Worm (Caenorhabditis elegans) whole organism, L2 larva: ENCODE data around the gene srw-54.
"Not testable (repeated sequence)": the region's sequence is repeated elsewhere in the genome, so short reads cannot be mapped to it uniquely, and the experiment has no call there.

Experiments
- F13H6.1 ChIP-seq: sonication (generic microtip); optimal IDR thresholded peaks from 2 replicates; lab custom pipeline; 2016; ENCODE audit warnings: missing genetic modification characterization, missing compliant biosample characterization
- R02D3.7 ChIP-seq: fragments of 150-350 bp; optimal IDR thresholded peaks from 2 replicates; lab custom pipeline; 2014; ENCODE audit warnings: missing biosample characterization, missing genetic modification characterization
- ZK546.5 ChIP-seq: sonication (generic microtip); optimal IDR thresholded peaks from 2 replicates; lab custom pipeline; 2017; ENCODE audit warnings: missing biosample characterization, missing genetic modification characterization
- alr-1 ChIP-seq: fragments of 150-350 bp; optimal IDR thresholded peaks from 2 replicates; lab custom pipeline; 2014; ENCODE audit warnings: missing biosample characterization, missing genetic modification characterization
- ama-1 ChIP-seq: fragments of 150-350 bp; optimal IDR thresholded peaks from 2 replicates; lab custom pipeline; 2018; ENCODE audit warnings: inconsistent platforms
- ceh-16 ChIP-seq: fragments of 150-350 bp; optimal IDR thresholded peaks from 2 replicates; lab custom pipeline; 2014; ENCODE audit warnings: missing biosample characterization, missing genetic modification characterization
- egl-27 ChIP-seq: sonication (generic microtip); optimal IDR thresholded peaks from 3 replicates; lab custom pipeline; 2017; ENCODE audit warnings: missing biosample characterization, missing genetic modification reagents, missing genetic modification characterization
- elt-1 ChIP-seq: fragments of 150-350 bp; optimal IDR thresholded peaks from 2 replicates; lab custom pipeline; 2014; ENCODE audit warnings: missing biosample characterization, missing genetic modification characterization
- elt-3 ChIP-seq: sonication (generic microtip); optimal IDR thresholded peaks from 2 replicates; lab custom pipeline; 2017; ENCODE audit warnings: missing biosample characterization, missing genetic modification characterization
- fos-1 ChIP-seq: fragments of 150-350 bp; optimal IDR thresholded peaks from 2 replicates; lab custom pipeline; 2014; ENCODE audit warnings: missing biosample characterization, missing genetic modification characterization
- gmeb-1 ChIP-seq: fragments of 150-350 bp; optimal IDR thresholded peaks from 2 replicates; lab custom pipeline; 2014; ENCODE audit warnings: missing biosample characterization, missing genetic modification characterization
- lin-11 ChIP-seq: fragments of 150-350 bp; sonication (generic microtip); optimal IDR thresholded peaks from 2 replicates; lab custom pipeline; 2014; ENCODE audit warnings: missing biosample characterization, missing genetic modification characterization, inconsistent platforms, mixed read lengths
- lin-13 ChIP-seq: fragments of 150-350 bp; optimal IDR thresholded peaks from 2 replicates; lab custom pipeline; 2014; ENCODE audit warnings: missing biosample characterization, missing genetic modification reagents, missing genetic modification characterization
- lin-39 ChIP-seq: fragments of 150-350 bp; optimal IDR thresholded peaks from 2 replicates; lab custom pipeline; 2014; ENCODE audit warnings: missing biosample characterization, missing genetic modification reagents, missing genetic modification characterization
- mdl-1 ChIP-seq, 2 experiments: fragments of 150-350 bp in 1 of 2; sonication (generic microtip) in 1 of 2; optimal IDR thresholded peaks; 2 replicates each; lab custom pipeline; 2017; ENCODE audit warnings: missing biosample characterization in 2 of 2, missing genetic modification characterization in 2 of 2
- nhr-10 ChIP-seq: sonication (generic microtip); optimal IDR thresholded peaks from 2 replicates; lab custom pipeline; 2017; ENCODE audit warnings: missing biosample characterization, missing genetic modification characterization
- nhr-11 ChIP-seq: fragments of 150-350 bp; optimal IDR thresholded peaks from 2 replicates; lab custom pipeline; 2014; ENCODE audit warnings: missing biosample characterization, missing genetic modification characterization
- nhr-12 ChIP-seq: fragments of 150-350 bp; optimal IDR thresholded peaks from 2 replicates; lab custom pipeline; 2014; ENCODE audit warnings: missing biosample characterization, missing genetic modification characterization
- nhr-129 ChIP-seq: fragments of 150-350 bp; optimal IDR thresholded peaks from 2 replicates; lab custom pipeline; 2014; ENCODE audit warnings: missing biosample characterization, missing genetic modification characterization
- nhr-21 ChIP-seq: fragments of 150-350 bp; optimal IDR thresholded peaks from 2 replicates; lab custom pipeline; 2014; ENCODE audit warnings: missing biosample characterization, missing genetic modification characterization
- nhr-23 ChIP-seq: fragments of 150-350 bp; optimal IDR thresholded peaks from 2 replicates; lab custom pipeline; 2014; ENCODE audit warnings: missing biosample characterization, missing genetic modification reagents, missing genetic modification characterization
- nhr-6 ChIP-seq: fragments of 150-350 bp; optimal IDR thresholded peaks from 2 replicates; lab custom pipeline; 2014; ENCODE audit warnings: missing biosample characterization, missing genetic modification characterization
- nhr-77 ChIP-seq: fragments of 150-350 bp; optimal IDR thresholded peaks from 2 replicates; lab custom pipeline; 2014; ENCODE audit warnings: missing biosample characterization, missing genetic modification characterization
- peb-1 ChIP-seq: fragments of 150-350 bp; optimal IDR thresholded peaks from 2 replicates; lab custom pipeline; 2014; ENCODE audit warnings: missing biosample characterization, missing genetic modification characterization
- sem-4 ChIP-seq: fragments of 150-350 bp; optimal IDR thresholded peaks from 2 replicates; lab custom pipeline; 2014; ENCODE audit warnings: missing biosample characterization, missing genetic modification reagents, missing genetic modification characterization
- sma-9 ChIP-seq, 2 experiments: fragments of 150-350 bp in 1 of 2; sonication (generic microtip) in 1 of 2; optimal IDR thresholded peaks; 2 replicates each; lab custom pipeline; 2014 to 2016; ENCODE audit warnings: missing genetic modification characterization in 2 of 2, mild to moderate bottlenecking in 1 of 2, missing biosample characterization in 1 of 2, missing compliant biosample characterization in 1 of 2, missing genetic modification reagents in 1 of 2, moderate library complexity in 1 of 2
- unc-39 ChIP-seq: fragments of 150-350 bp; optimal IDR thresholded peaks from 2 replicates; lab custom pipeline; 2014; ENCODE audit warnings: missing biosample characterization, missing genetic modification characterization
- unc-62 ChIP-seq: fragments of 150-350 bp; optimal IDR thresholded peaks from 2 replicates; lab custom pipeline; 2014; ENCODE audit warnings: missing biosample characterization, missing genetic modification reagents, missing genetic modification characterization
- zag-1 ChIP-seq: fragments of 150-350 bp; optimal IDR thresholded peaks from 2 replicates; lab custom pipeline; 2014; ENCODE audit warnings: missing biosample characterization, missing genetic modification characterization
- ztf-11 ChIP-seq: sonication (generic microtip); optimal IDR thresholded peaks from 2 replicates; lab custom pipeline; 2017; ENCODE audit warnings: missing biosample characterization, missing genetic modification characterization

The srw-54 gene

DNA sequence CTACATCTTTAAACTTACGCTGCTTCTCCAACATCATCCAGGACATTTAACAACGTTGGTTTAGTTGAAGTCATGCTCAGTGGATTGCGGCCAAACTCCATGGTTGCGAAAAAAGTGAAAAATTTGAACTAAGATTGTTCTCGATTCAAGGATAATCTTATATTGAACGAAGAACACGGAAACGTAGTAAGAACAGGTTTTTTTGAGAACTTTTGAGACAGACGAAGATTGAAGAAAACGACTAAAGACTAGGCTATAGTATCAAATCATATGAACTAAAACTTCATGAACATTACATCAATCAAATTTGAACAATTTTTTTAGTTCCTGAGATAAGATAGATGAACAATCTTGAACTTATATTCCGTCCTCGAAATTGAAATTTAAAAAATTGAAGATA, 36.0 kb downstream of the srw-54 start, which contains the start of gene W06G6.10:
Gene W06G6.10 (minus strand): TSS at position 101 of the 400 bp plus-strand sequence.
- TF ChIP-seq ztf-11 (no peak), nhr-23 (tag; lab: Kevin White, UChicago) (no peak), unc-39 (tag; lab: Kevin White, UChicago) (no peak), nhr-77 (tag; lab: Kevin White, UChicago) (no peak), nhr-10 (tag; lab: Kevin White, UChicago) (no peak), ceh-16 (tag; lab: Kevin White, UChicago) (no peak), fos-1 (tag; lab: Kevin White, UChicago) (no peak), gmeb-1 (no peak), nhr-21 (tag; lab: Kevin White, UChicago) (no peak), lin-11 (tag; lab: Kevin White, UChicago) (no peak), mdl-1 (tag; optimal IDR thresholded peaks at IDR 0.05; lab: Kevin White, UChicago) (no peak), ama-1 (no peak), F13H6.1 (tag; lab: Kevin White, UChicago) (no peak), ZK546.5 (no peak), R02D3.7 (tag; lab: Kevin White, UChicago) (no peak), nhr-6 (tag; lab: Kevin White, UChicago) (no peak), lin-39 (tag; lab: Kevin White, UChicago) (no peak), nhr-12 (no peak), nhr-129 (tag; lab: Kevin White, UChicago) (no peak), peb-1 (tag; lab: Kevin White, UChicago) (no peak)
- TF ChIP-seq, all 48 proteins: peak for 0

DNA sequence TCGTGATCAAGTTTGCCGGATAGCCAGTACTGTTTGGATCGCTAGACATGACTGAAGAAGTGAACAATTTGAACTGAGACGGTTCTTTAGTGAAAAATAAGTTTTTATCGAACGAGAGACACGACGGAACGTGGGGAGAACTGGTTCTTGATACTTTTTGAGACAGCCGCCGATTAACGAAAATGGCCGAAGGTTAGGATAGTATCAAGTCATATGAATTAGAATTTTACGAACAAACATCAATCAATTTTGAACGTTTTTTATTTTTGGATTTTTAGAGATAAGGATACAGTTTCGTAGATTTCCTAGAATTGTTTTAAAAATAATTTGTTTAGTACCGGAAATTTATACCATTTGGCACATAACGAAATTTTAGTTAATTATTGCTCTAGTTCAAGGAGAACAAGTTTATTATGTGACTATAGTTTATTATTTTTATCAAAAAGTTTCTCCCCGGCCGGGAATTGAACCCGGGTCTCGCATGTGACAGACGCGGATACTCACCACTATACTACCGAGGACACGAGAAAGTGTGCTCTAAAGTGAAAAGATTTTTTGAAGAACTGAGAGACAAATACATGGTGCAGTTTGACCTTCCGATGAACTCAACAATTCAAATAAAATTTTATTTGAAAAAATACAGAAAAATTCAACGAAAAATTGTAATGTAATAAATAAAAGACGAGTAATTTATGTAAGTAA, 37.3 kb downstream of the srw-54 start, which contains the start of gene W06G6.20:
Gene W06G6.20 (minus strand): TSS at position 51 of the 702 bp plus-strand sequence.
- no peak for TF ChIP-seq zag-1 (tag; lab: Kevin White, UChicago)
- TF ChIP-seq nhr-11 (tag; lab: Kevin White, UChicago): no peak
- no peak for TF ChIP-seq nhr-6 (tag; lab: Kevin White, UChicago)
- TF ChIP-seq lin-13: no peak
- TF ChIP-seq R02D3.7 (tag; lab: Kevin White, UChicago): no peak
- no peak for TF ChIP-seq ama-1
- no peak for TF ChIP-seq sma-9 (GFP tag; optimal IDR thresholded peaks at IDR 0.05; lab: Kevin White, UChicago)
- no peak for TF ChIP-seq sma-9 (tag; optimal IDR thresholded peaks at IDR 0.05; lab: Kevin White, UChicago)
- TF ChIP-seq sem-4 (tag; lab: Kevin White, UChicago): no peak
- no peak for TF ChIP-seq alr-1 (tag; lab: Kevin White, UChicago)
- TF ChIP-seq mdl-1 (tag; optimal IDR thresholded peaks at IDR 0.05; lab: Kevin White, UChicago): no peak
- TF ChIP-seq unc-62 (GFP tag; lab: Kevin White, UChicago): no peak
- no peak for TF ChIP-seq nhr-12
- no peak for TF ChIP-seq nhr-23 (tag; lab: Kevin White, UChicago)
- TF ChIP-seq nhr-77 (tag; lab: Kevin White, UChicago): no peak
- TF ChIP-seq peb-1 (tag; lab: Kevin White, UChicago): no peak
- no peak for TF ChIP-seq lin-39 (tag; lab: Kevin White, UChicago)
- TF ChIP-seq, all 48 proteins: peak for 0

DNA sequence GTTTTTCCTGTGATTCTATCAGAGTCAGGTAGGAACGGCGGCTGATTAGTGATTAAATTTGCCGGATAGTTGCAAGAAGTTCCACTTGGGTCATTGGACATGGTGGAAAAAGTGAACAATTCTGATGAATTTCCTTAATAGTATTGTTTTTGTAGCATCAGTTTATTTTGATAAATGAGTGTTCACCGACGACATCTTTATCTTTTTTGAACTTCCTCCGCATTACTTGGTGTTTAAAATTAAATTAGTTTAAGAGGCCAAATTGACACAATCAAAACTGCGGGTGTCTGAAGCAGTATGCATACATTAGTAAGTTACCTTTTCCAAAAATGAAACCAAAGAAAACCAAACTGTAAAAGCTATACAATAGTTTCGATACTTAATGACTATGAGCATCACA, 38.1 kb downstream of the srw-54 start, which contains the start of gene W06G6.11:
Gene W06G6.11 (minus strand): TSS at position 101 of the 400 bp plus-strand sequence.
- not testable (repeated sequence) for TF ChIP-seq ztf-11; nhr-77 (tag; lab: Kevin White, UChicago); egl-27 (tag; lab: Kevin White, UChicago)

DNA sequence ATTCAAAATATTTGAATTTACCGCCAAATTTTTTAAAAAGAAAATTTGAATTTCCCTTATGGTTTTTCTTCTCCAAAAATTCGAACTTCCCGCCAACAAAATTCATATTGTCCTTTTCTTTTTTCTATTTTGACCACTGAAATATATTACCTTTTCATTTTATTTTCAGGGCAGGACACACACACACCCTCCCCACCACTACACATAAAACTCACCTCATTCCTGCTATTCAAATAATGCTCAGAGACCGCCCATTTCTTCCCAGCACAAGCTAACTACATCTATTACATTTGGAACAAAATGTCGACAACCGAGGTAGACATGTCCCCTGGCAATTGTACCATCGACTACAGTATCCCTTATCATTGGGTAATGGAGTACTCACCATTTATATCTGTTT, 43.1 kb downstream of the srw-54 start, which contains the start of gene W06G6.15:
Gene W06G6.15 (plus strand): TSS at position 301 of the 400 bp plus-strand sequence.
- TF ChIP-seq ceh-16 (tag; lab: Kevin White, UChicago); sma-9 (GFP tag; optimal IDR thresholded peaks at IDR 0.05; lab: Kevin White, UChicago); sma-9 (tag; optimal IDR thresholded peaks at IDR 0.05; lab: Kevin White, UChicago); elt-3 (tag; lab: Kevin White, UChicago): not testable (repeated sequence)

DNA sequence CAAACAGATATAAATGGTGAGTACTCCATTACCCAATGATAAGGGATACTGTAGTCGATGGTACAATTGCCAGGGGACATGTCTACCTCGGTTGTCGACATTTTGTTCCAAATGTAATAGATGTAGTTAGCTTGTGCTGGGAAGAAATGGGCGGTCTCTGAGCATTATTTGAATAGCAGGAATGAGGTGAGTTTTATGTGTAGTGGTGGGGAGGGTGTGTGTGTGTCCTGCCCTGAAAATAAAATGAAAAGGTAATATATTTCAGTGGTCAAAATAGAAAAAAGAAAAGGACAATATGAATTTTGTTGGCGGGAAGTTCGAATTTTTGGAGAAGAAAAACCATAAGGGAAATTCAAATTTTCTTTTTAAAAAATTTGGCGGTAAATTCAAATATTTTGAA, 49.7 kb downstream of the srw-54 start, which contains the start of gene Y70C5B.2:
Gene Y70C5B.2 (minus strand): TSS at position 101 of the 400 bp plus-strand sequence.
- TF ChIP-seq nhr-23 (tag; lab: Kevin White, UChicago); ZK546.5; elt-1: not testable (repeated sequence)
